Fruit fly (Drosophila melanogaster) whole organism, prepupa: ENCODE results near the gene ScsbetaA.

Experiments
- CG15336 ChIP-seq: fragments of 200-800 bp; sonication (Bioruptor generic); IDR thresholded peaks from 2 replicates; pipeline ENCODE4 v1.3.6; 2022; ENCODE audit warnings: missing biosample characterization, missing genetic modification characterization
- CG1621 ChIP-seq: fragments of 200-800 bp; sonication (Bioruptor generic); optimal IDR thresholded peaks from 3 replicates; lab custom pipeline; 2018; ENCODE audit warnings: missing biosample characterization, mild to moderate bottlenecking, missing genetic modification characterization
- CG3919 ChIP-seq: fragments of 200-800 bp; sonication (Bioruptor generic); optimal IDR thresholded peaks from 3 replicates; lab custom pipeline; 2016; ENCODE audit warnings: missing biosample characterization, missing genetic modification characterization
- CG4318 ChIP-seq: fragments of 200-800 bp; sonication (Bioruptor generic); optimal IDR thresholded peaks from 3 replicates; lab custom pipeline; 2017; ENCODE audit warnings: missing biosample characterization, mild to moderate bottlenecking, missing genetic modification characterization
- Gug ChIP-seq: fragments of 200-800 bp; sonication (Bioruptor generic); IDR thresholded peaks from 2 replicates; pipeline ENCODE4 v1.3.6; 2022; ENCODE audit warnings: missing biosample characterization, missing genetic modification characterization
- Hr4 ChIP-seq: fragments of 200-800 bp; sonication (Bioruptor generic); optimal IDR thresholded peaks from 3 replicates; lab custom pipeline; 2016; ENCODE audit warnings: missing biosample characterization, missing genetic modification characterization
- eg ChIP-seq: fragments of 200-800 bp; sonication (Bioruptor generic); IDR thresholded peaks from 3 replicates; pipeline ENCODE4 v1.3.6; 2022; ENCODE audit warnings: missing biosample characterization, missing genetic modification characterization

DNA sequence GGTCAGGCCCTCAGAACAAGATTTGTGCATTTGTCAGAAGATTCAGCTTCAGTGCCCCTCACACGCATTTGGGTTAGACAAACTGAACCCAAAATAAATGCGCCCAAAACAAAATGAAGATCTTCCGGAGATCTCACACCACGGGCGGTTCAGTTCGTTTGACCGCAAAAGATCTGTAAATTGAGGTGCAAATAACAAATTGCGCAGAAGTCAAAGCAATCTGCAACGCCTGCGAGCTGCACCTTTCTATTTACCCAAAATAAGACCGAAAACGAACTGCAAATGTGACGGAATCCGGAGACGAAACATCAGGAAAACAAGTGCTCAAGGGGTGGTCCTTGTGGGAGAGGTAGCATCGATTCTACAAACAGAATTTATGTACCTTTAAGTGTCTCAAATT, 27.0 kb downstream of the ScsbetaA start:
- TF ChIP-seq CG1621 (tag; lab: Kevin White, UChicago) (no peak), Hr4 (GFP tag; lab: Kevin White, UChicago) (no peak), CG15336 (no peak), Gug (GFP tag; lab: Robert Waterston, UW) (no peak), eg (GFP tag; lab: Robert Waterston, UW) (no peak), CG3919 (GFP tag; lab: Kevin White, UChicago) (no peak), CG4318 (GFP tag; lab: Kevin White, UChicago) (no peak)
